Worm (Caenorhabditis elegans) whole organism, young adult: ENCODE data around the gene K05F1.9.
A peak's percentile ranks its signal among the peaks of the same experiment; 100 is the strongest.

Source experiments
- B0261.1 ChIP-seq: sonication (generic microtip); optimal IDR thresholded peaks from 2 replicates; lab custom pipeline; 2016; ENCODE audit warnings: mild to moderate bottlenecking, missing genetic modification characterization, moderate library complexity, missing compliant biosample characterization
- D2030.7 ChIP-seq: fragments of 200-800 bp; sonication (Bioruptor generic); IDR thresholded peaks from 2 replicates; pipeline ENCODE4 v1.3.6; 2022; ENCODE audit warnings: missing genetic modification reagents, missing genetic modification characterization, missing compliant biosample characterization
- F37B4.10 ChIP-seq: fragments of 200-800 bp; sonication (Bioruptor generic); IDR thresholded peaks from 2 replicates; pipeline ENCODE4 v1.3.6; 2022; ENCODE audit warnings: missing genetic modification characterization, missing compliant biosample characterization
- F49E8.2 ChIP-seq: sonication (generic microtip); optimal IDR thresholded peaks from 3 replicates; lab custom pipeline; 2017; ENCODE audit warnings: missing genetic modification characterization, mild to moderate bottlenecking, missing compliant biosample characterization, antibody characterized with exemption, moderate library complexity; ENCODE audit not compliant: insufficient read depth
- akir-1 ChIP-seq: fragments of 200-800 bp; sonication (Bioruptor generic); optimal IDR thresholded peaks from 2 replicates; lab custom pipeline; 2018; ENCODE audit warnings: mild to moderate bottlenecking, missing genetic modification characterization, moderate library complexity, missing compliant biosample characterization
- ama-1 ChIP-seq, 3 experiments: fragments of 150-350 bp in 1 of 3; sonication (generic microtip) in 2 of 3; optimal IDR thresholded peaks; 2 replicates each; lab custom pipeline; 2014 to 2018; ENCODE audit warnings: missing biosample characterization in 2 of 3, missing genetic modification characterization in 2 of 3, missing genetic modification reagents in 2 of 3
- aptf-3 ChIP-seq: fragments of 200-800 bp; sonication (Bioruptor generic); IDR thresholded peaks from 2 replicates; pipeline ENCODE4 v1.3.6; 2022; ENCODE audit warnings: missing genetic modification characterization, missing compliant biosample characterization
- attf-3 ChIP-seq: fragments of 200-800 bp; sonication (Bioruptor generic); conservative IDR thresholded peaks from 2 replicates; pipeline ENCODE4 v1.3.6; 2022; ENCODE audit warnings: missing genetic modification reagents, missing genetic modification characterization, missing compliant biosample characterization
- attf-5 ChIP-seq: fragments of 200-800 bp; sonication (Bioruptor generic); optimal IDR thresholded peaks from 2 replicates; lab custom pipeline; 2018; ENCODE audit warnings: mild to moderate bottlenecking, missing genetic modification characterization, missing compliant biosample characterization
- bed-1 ChIP-seq: fragments of 200-800 bp; sonication (Bioruptor generic); IDR thresholded peaks from 2 replicates; pipeline ENCODE4 v1.3.6; 2022; ENCODE audit warnings: missing genetic modification reagents, missing genetic modification characterization, missing compliant biosample characterization
- ccch-3 ChIP-seq: fragments of 200-800 bp; sonication (Bioruptor generic); optimal IDR thresholded peaks from 2 replicates; lab custom pipeline; 2018; ENCODE audit warnings: mild to moderate bottlenecking, missing genetic modification characterization, missing compliant biosample characterization
- cebp-1 ChIP-seq, 2 experiments: fragments of 200-800 bp in 1 of 2; sonication (Bioruptor generic) in 1 of 2; sonication (generic microtip) in 1 of 2; IDR thresholded peaks in 1 of 2; optimal IDR thresholded peaks in 1 of 2; 2 replicates each; pipeline versions ENCODE4 v1.3.6 to Lab custom; 2017 to 2022; ENCODE audit warnings: missing compliant biosample characterization in 2 of 2, missing genetic modification characterization in 2 of 2, mild to moderate bottlenecking in 1 of 2, missing genetic modification reagents in 1 of 2, moderate library complexity in 1 of 2
- ceh-100 ChIP-seq: fragments of 200-800 bp; sonication (Bioruptor generic); IDR thresholded peaks from 2 replicates; pipeline ENCODE4 v1.3.6; 2022; ENCODE audit warnings: missing genetic modification reagents, missing genetic modification characterization, missing compliant biosample characterization
- ceh-27 ChIP-seq: fragments of 200-800 bp; sonication (Bioruptor generic); optimal IDR thresholded peaks from 2 replicates; lab custom pipeline; 2018; ENCODE audit warnings: mild to moderate bottlenecking, missing genetic modification characterization, moderate library complexity, missing compliant biosample characterization
- dox-1 ChIP-seq: fragments of 200-800 bp; sonication (Bioruptor generic); IDR thresholded peaks from 2 replicates; pipeline ENCODE4 v1.3.6; 2022; ENCODE audit warnings: missing genetic modification reagents, missing genetic modification characterization, missing compliant biosample characterization
- efl-1 ChIP-seq: fragments of 150-350 bp; optimal IDR thresholded peaks from 2 replicates; lab custom pipeline; 2014; ENCODE audit warnings: missing biosample characterization, missing genetic modification reagents, missing genetic modification characterization
- egrh-3 ChIP-seq: fragments of 200-800 bp; sonication (Bioruptor generic); IDR thresholded peaks from 2 replicates; pipeline ENCODE4 v1.3.6; 2022; ENCODE audit warnings: missing genetic modification reagents, missing genetic modification characterization, missing compliant biosample characterization
- him-1 ChIP-seq: sonication (generic microtip); optimal IDR thresholded peaks from 2 replicates; lab custom pipeline; 2016; ENCODE audit warnings: missing genotype, missing genetic modification reagents, missing genetic modification characterization, missing compliant biosample characterization
- hmg-20 ChIP-seq: fragments of 200-800 bp; sonication (Bioruptor generic); IDR thresholded peaks from 2 replicates; pipeline ENCODE4 v1.3.6; 2022; ENCODE audit warnings: missing genetic modification reagents, missing genetic modification characterization, missing compliant biosample characterization
- hsf-1 ChIP-seq: fragments of 200-800 bp; sonication (Bioruptor generic); IDR thresholded peaks from 2 replicates; pipeline ENCODE4 v1.3.6; 2022; ENCODE audit warnings: missing genetic modification reagents, missing genetic modification characterization, missing compliant biosample characterization
- lin-40 ChIP-seq: sonication (generic microtip); optimal IDR thresholded peaks from 2 replicates; lab custom pipeline; 2016; ENCODE audit warnings: missing genetic modification characterization, mild to moderate bottlenecking, missing compliant biosample characterization, missing genotype, missing genetic modification reagents
- madf-10 ChIP-seq: sonication (generic microtip); optimal IDR thresholded peaks from 2 replicates; lab custom pipeline; 2016; ENCODE audit warnings: mild to moderate bottlenecking, missing genetic modification characterization, missing compliant biosample characterization
- madf-3 ChIP-seq: fragments of 200-800 bp; sonication (Bioruptor generic); IDR thresholded peaks from 2 replicates; pipeline ENCODE4 v1.3.6; 2022; ENCODE audit warnings: missing genetic modification reagents, missing genetic modification characterization, missing compliant biosample characterization
- madf-6 ChIP-seq: fragments of 200-800 bp; sonication (Bioruptor generic); IDR thresholded peaks from 2 replicates; pipeline ENCODE4 v1.3.6; 2022; ENCODE audit warnings: missing genetic modification reagents, missing genetic modification characterization, missing compliant biosample characterization
- mel-28 ChIP-seq: sonication (generic microtip); optimal IDR thresholded peaks from 2 replicates; lab custom pipeline; 2016; ENCODE audit warnings: borderline replicate concordance, mild to moderate bottlenecking, missing genetic modification characterization, missing compliant biosample characterization
- mes-4 ChIP-seq: sonication (generic microtip); optimal IDR thresholded peaks from 2 replicates; lab custom pipeline; 2016; ENCODE audit warnings: missing genotype, missing genetic modification characterization, missing compliant biosample characterization
- nfyb-1 ChIP-seq: fragments of 200-800 bp; sonication (Bioruptor generic); IDR thresholded peaks from 2 replicates; pipeline ENCODE4 v1.3.6; 2022; ENCODE audit warnings: missing genetic modification reagents, missing genetic modification characterization, missing compliant biosample characterization
- nhr-80 ChIP-seq: sonication (generic microtip); optimal IDR thresholded peaks from 2 replicates; lab custom pipeline; 2016; ENCODE audit warnings: missing genetic modification characterization, missing compliant biosample characterization
- snpc-3.4 ChIP-seq: sonication (generic microtip); optimal IDR thresholded peaks from 2 replicates; lab custom pipeline; 2017; ENCODE audit warnings: missing genetic modification characterization, mild to moderate bottlenecking, missing compliant biosample characterization, antibody characterized with exemption, moderate library complexity, missing genotype, missing genetic modification reagents
- ztf-25 ChIP-seq: fragments of 200-800 bp; sonication (Bioruptor generic); IDR thresholded peaks from 2 replicates; pipeline ENCODE4 v1.3.6; 2022; ENCODE audit warnings: missing genetic modification reagents, missing genetic modification characterization, missing compliant biosample characterization

The K05F1.9 gene

DNA sequence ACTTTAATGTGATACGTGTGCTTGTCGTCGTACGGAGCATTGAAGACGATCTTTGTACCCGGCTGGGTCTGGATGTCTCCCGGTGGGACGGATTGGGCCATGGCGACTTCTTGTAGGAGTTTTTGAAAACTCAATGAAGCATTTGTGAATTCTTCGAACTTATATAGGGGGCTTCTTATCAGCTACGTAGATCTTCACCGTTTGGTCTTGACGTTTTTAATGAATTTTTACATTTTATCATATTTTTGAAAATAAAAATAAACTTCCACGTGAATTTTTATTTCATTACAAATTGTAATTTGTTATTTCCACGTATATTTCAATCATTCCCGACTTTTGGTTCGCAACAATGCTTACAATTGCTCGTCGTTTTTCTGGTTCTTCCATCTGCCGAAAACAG, 9.3 kb upstream of the K05F1.9 start, which contains the start of the genes msp-64 and ZK1248.5:
TSS of gene msp-64 (minus strand) at position 101 of the 400 bp plus-strand sequence.
TSS of gene ZK1248.5 (plus strand) at position 285 of the 400 bp plus-strand sequence.
- TF ChIP-seq madf-10 (no peak), hmg-20 (no peak), mes-4 (tag; lab: Kevin White, UChicago) (no peak), efl-1 (GFP tag; lab: Kevin White, UChicago) (no peak), ztf-25 (GFP tag; lab: Robert Waterston, UW) (no peak), F37B4.10 (GFP tag; lab: Robert Waterston, UW) (no peak), F49E8.2 (tag; lab: Kevin White, UChicago) (no peak), madf-6 (GFP tag; lab: Robert Waterston, UW) (no peak)

DNA sequence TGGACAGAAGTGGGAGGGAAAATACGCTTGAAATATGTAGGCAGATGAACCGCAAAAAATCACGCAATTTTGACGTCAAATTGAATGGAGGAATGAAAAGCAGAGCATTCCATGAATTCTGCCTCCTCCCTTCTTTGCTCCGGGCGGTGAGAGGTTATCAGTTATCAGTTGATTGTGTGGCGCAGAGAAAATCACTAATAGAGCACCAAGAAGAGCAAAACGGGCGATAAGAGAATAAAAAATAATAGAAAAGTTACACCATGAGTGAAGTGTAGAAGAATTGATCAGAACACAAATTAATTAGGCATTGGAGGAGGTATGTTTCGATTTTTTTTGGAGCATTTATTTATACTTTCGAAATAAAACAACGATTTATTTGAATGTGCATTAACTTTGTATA, 5.6 kb upstream of the K05F1.9 start:
- TF ChIP-seq egrh-3: no peak
- peak; percentile 33; the same call in 1 of the 2 replicates for TF ChIP-seq dox-1
- TF ChIP-seq nfyb-1 (GFP tag; lab: Robert Waterston, UW): 0 out of 2 replicates have a peak, but pooled peaks have one; percentile 13
- no peak for TF ChIP-seq madf-3 (GFP tag; lab: Robert Waterston, UW)
- no peak for TF ChIP-seq ceh-100
- no peak for TF ChIP-seq D2030.7 (GFP tag; lab: Robert Waterston, UW)
- TF ChIP-seq nhr-80 (tag; lab: Kevin White, UChicago): peak; percentile 92

DNA sequence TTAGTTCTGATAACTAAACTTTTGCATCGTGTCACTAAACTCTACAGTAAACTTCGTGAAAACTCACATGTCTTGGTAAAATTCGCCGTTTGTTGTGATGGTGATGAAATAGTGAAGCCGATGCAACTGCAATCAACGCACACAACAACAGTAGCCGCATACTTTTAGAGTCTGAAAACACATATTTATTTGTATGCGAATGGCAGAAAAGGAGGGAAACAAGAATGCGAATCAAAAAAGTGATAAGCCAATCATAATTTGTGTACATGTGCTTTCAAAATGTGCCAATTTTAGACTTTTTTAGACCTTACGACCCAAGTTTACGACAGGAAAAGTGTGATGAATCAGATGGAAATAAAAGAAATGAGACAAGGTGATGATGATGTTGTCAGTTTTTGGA, 4.3 kb upstream of the K05F1.9 start, which contains the start of gene K05F1.10:
TSS of gene K05F1.10 (minus strand) at position 171 of the 400 bp plus-strand sequence.
- TF ChIP-seq nhr-80 (tag; lab: Kevin White, UChicago): peak; percentile 34
- TF ChIP-seq cebp-1 (GFP tag; IDR thresholded peaks at IDR 0.05; lab: Robert Waterston, UW): no peak
- TF ChIP-seq cebp-1 (tag; optimal IDR thresholded peaks at IDR 0.05; lab: Kevin White, UChicago): peak; percentile 42
- TF ChIP-seq snpc-3.4 (tag; lab: Kevin White, UChicago): no peak
- TF ChIP-seq, all 124 proteins: peak for 2

DNA sequence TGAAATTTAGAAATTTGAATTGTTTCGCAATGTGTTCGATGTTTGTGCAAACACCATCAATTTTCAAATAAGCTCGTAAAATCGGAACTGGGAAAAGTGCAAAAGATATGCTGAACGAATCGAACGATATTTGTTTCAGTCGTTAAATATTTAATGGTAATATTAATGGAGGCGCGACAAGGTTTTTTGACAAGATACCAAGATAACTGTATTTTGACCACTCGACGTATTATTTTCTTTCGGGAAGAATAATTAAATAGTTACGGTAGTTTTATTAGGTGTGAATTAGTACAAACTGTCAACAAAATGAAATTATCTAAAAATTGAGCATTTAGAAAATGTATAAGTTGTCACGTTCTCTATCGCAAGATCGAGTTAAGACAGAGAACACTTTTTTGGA, 3.3 kb upstream of the K05F1.9 start:
- TF ChIP-seq F37B4.10 (GFP tag; lab: Robert Waterston, UW) (no peak), him-1 (tag; lab: Kevin White, UChicago) (no peak), attf-3 (no peak), aptf-3 (GFP tag; lab: Robert Waterston, UW) (no peak), bed-1 (GFP tag; lab: Robert Waterston, UW) (no peak), nfyb-1 (GFP tag; lab: Robert Waterston, UW) (no peak), lin-40 (no peak), mel-28 (no peak), ama-1 (optimal IDR thresholded peaks at IDR 0.05; lab: Kevin White, UChicago) (no peak), ama-1 (GFP tag; optimal IDR thresholded peaks at IDR 0.05; lab: Kevin White, UChicago) (no peak)

ce11 chrII:5799553-5799952, 1.4 kb downstream of the K05F1.9 start, which contains the start of gene K05F1.8:
Gene K05F1.8, minus strand, starts transcription at chrII:5799653.
- TF ChIP-seq hsf-1 (GFP tag; lab: Robert Waterston, UW): no peak
- no peak for TF ChIP-seq attf-5 (GFP tag; lab: Kevin White, UChicago)
- TF ChIP-seq ceh-27: no peak
- TF ChIP-seq ccch-3 (GFP tag; lab: Kevin White, UChicago): no peak
- no peak for TF ChIP-seq snpc-3.4 (tag; lab: Kevin White, UChicago)
- no peak for TF ChIP-seq B0261.1 (tag; lab: Kevin White, UChicago)
- TF ChIP-seq efl-1 (GFP tag; lab: Kevin White, UChicago): no peak
- TF ChIP-seq akir-1: no peak
- TF ChIP-seq, all 124 proteins: peak for 0
